Fruit fly (Drosophila melanogaster) whole organism, embryonic: ENCODE measurements around the gene sNPF-R.
A peak's percentile ranks its signal among the peaks of the same experiment; 100 is the strongest.

Experiments
- B-H2 ChIP-seq: fragments of 200-800 bp; sonication (Bioruptor generic); optimal IDR thresholded peaks from 2 replicates; lab custom pipeline; 2018; ENCODE audit warnings: missing biosample characterization, mild to moderate bottlenecking, missing genetic modification characterization
- CG10543 ChIP-seq: fragments of 200-800 bp; sonication (Bioruptor generic); optimal IDR thresholded peaks from 3 replicates; lab custom pipeline; 2017; ENCODE audit warnings: missing biosample characterization, mild to moderate bottlenecking, missing genetic modification characterization, moderate library complexity
- CG10959 ChIP-seq: fragments of 200-800 bp; sonication (Bioruptor generic); IDR thresholded peaks from 2 replicates; pipeline ENCODE4 v1.3.6; 2022; ENCODE audit warnings: missing biosample characterization, missing genetic modification characterization
- CG11456 ChIP-seq: fragments of 200-800 bp; sonication (Bioruptor generic); IDR thresholded peaks from 3 replicates; pipeline ENCODE4 v1.3.6; 2022; ENCODE audit warnings: missing biosample characterization, missing genetic modification characterization
- CG11504 ChIP-seq: fragments of 200-800 bp; sonication (Bioruptor generic); optimal IDR thresholded peaks from 3 replicates; lab custom pipeline; 2019; ENCODE audit warnings: missing biosample characterization, mild to moderate bottlenecking, missing genetic modification characterization, moderate library complexity
- CG12659 ChIP-seq: fragments of 200-800 bp; sonication (Bioruptor generic); optimal IDR thresholded peaks from 3 replicates; lab custom pipeline; 2017; ENCODE audit warnings: mild to moderate bottlenecking, missing biosample characterization, missing genetic modification reagents, missing genetic modification characterization
- CG13287 ChIP-seq: fragments of 200-800 bp; sonication (Bioruptor generic); IDR thresholded peaks from 2 replicates; pipeline ENCODE4 v1.3.6; 2022; ENCODE audit warnings: missing biosample characterization, missing genetic modification characterization; ENCODE audit not compliant: partially characterized antibody
- CG14710 ChIP-seq: fragments of 200-800 bp; sonication (Bioruptor generic); optimal IDR thresholded peaks from 3 replicates; lab custom pipeline; 2019; ENCODE audit warnings: missing biosample characterization, mild to moderate bottlenecking, missing genetic modification characterization, moderate library complexity
- CG17568 ChIP-seq: fragments of 200-800 bp; sonication (Bioruptor generic); optimal IDR thresholded peaks from 2 replicates; lab custom pipeline; 2018; ENCODE audit warnings: missing biosample characterization, mild to moderate bottlenecking, missing genetic modification characterization, moderate library complexity
- CG17802 ChIP-seq: fragments of 200-800 bp; sonication (Bioruptor generic); optimal IDR thresholded peaks from 2 replicates; lab custom pipeline; 2018; ENCODE audit warnings: missing biosample characterization, mild to moderate bottlenecking, missing genetic modification characterization, moderate library complexity
- CG18599 ChIP-seq: fragments of 200-800 bp; sonication (Bioruptor generic); optimal IDR thresholded peaks from 3 replicates; lab custom pipeline; 2017; ENCODE audit warnings: missing biosample characterization, missing genetic modification characterization, mild to moderate bottlenecking, moderate library complexity, missing genetic modification reagents
- CG3281 ChIP-seq: fragments of 200-800 bp; sonication (Bioruptor generic); optimal IDR thresholded peaks from 3 replicates; lab custom pipeline; 2017; ENCODE audit warnings: missing biosample characterization, mild to moderate bottlenecking, missing genetic modification characterization
- CG4328 ChIP-seq: fragments of 200-800 bp; sonication (Bioruptor generic); optimal IDR thresholded peaks from 3 replicates; lab custom pipeline; 2017; ENCODE audit warnings: missing biosample characterization, missing genetic modification reagents, missing genetic modification characterization
- CG4424 ChIP-seq: fragments of 200-800 bp; sonication (Bioruptor generic); optimal IDR thresholded peaks from 3 replicates; lab custom pipeline; 2016; ENCODE audit warnings: missing biosample characterization, missing genetic modification characterization
- CG6791 ChIP-seq: fragments of 200-800 bp; sonication (Bioruptor generic); IDR thresholded peaks from 3 replicates; pipeline ENCODE4 v1.3.6; 2022; ENCODE audit warnings: missing biosample characterization, missing genetic modification characterization; ENCODE audit not compliant: partially characterized antibody
- CG7963 ChIP-seq: fragments of 200-800 bp; sonication (Bioruptor generic); IDR thresholded peaks from 3 replicates; pipeline ENCODE4 v1.3.6; 2022; ENCODE audit warnings: missing biosample characterization, missing genetic modification characterization; ENCODE audit not compliant: partially characterized antibody
- CG8765 ChIP-seq: fragments of 200-800 bp; sonication (Bioruptor generic); IDR thresholded peaks from 2 replicates; pipeline ENCODE4 v1.3.6; 2022; ENCODE audit warnings: missing biosample characterization, missing genetic modification characterization
- CG9876 ChIP-seq: fragments of 200-800 bp; sonication (Bioruptor generic); optimal IDR thresholded peaks from 2 replicates; lab custom pipeline; 2016; ENCODE audit warnings: missing biosample characterization, missing genetic modification characterization
- CTCF ChIP-seq: fragments of 200-800 bp; sonication (Bioruptor generic); optimal IDR thresholded peaks from 2 replicates; lab custom pipeline; 2017; ENCODE audit warnings: missing biosample characterization, mild to moderate bottlenecking, missing genetic modification characterization, moderate library complexity
- Dek ChIP-seq: fragments of 200-800 bp; sonication (Bioruptor generic); optimal IDR thresholded peaks from 3 replicates; lab custom pipeline; 2019; ENCODE audit warnings: missing biosample characterization, mild to moderate bottlenecking, missing genetic modification characterization, moderate library complexity
- Doc3 ChIP-seq: fragments of 200-800 bp; sonication (Bioruptor generic); IDR thresholded peaks from 3 replicates; pipeline ENCODE4 v1.3.6; 2022; ENCODE audit warnings: missing biosample characterization, missing genetic modification characterization; ENCODE audit not compliant: partially characterized antibody
- ERR ChIP-seq: fragments of 200-800 bp; sonication (Bioruptor generic); optimal IDR thresholded peaks from 2 replicates; lab custom pipeline; 2016; ENCODE audit warnings: missing biosample characterization, missing genetic modification characterization
- Ets65A ChIP-seq: fragments of 200-800 bp; sonication (Bioruptor generic); peaks from one replicate; lab custom pipeline; 2016; ENCODE audit warnings: missing biosample characterization, missing genetic modification characterization
- Fer2 ChIP-seq: fragments of 200-800 bp; sonication (Bioruptor generic); optimal IDR thresholded peaks from 2 replicates; lab custom pipeline; 2018; ENCODE audit warnings: missing biosample characterization, mild to moderate bottlenecking, missing genetic modification characterization, moderate library complexity
- HmgZ ChIP-seq: fragments of 200-800 bp; sonication (Bioruptor generic); optimal IDR thresholded peaks from 2 replicates; lab custom pipeline; 2018; ENCODE audit warnings: missing biosample characterization, mild to moderate bottlenecking, missing genetic modification characterization
- MESR4 ChIP-seq: fragments of 200-800 bp; sonication (Bioruptor generic); optimal IDR thresholded peaks from 2 replicates; lab custom pipeline; 2018; ENCODE audit warnings: missing biosample characterization, mild to moderate bottlenecking, missing genetic modification characterization, moderate library complexity
- MTF-1 ChIP-seq: fragments of 200-800 bp; sonication (Bioruptor generic); optimal IDR thresholded peaks from 2 replicates; lab custom pipeline; 2018; ENCODE audit warnings: missing biosample characterization, mild to moderate bottlenecking, missing genetic modification characterization, borderline replicate concordance
- Meics ChIP-seq: fragments of 200-800 bp; sonication (Bioruptor generic); optimal IDR thresholded peaks from 2 replicates; lab custom pipeline; 2017; ENCODE audit warnings: missing biosample characterization, mild to moderate bottlenecking, missing genetic modification characterization
- NC2α ChIP-seq: fragments of 200-800 bp; sonication (Bioruptor generic); optimal IDR thresholded peaks from 2 replicates; lab custom pipeline; 2016; ENCODE audit warnings: missing biosample characterization, missing genetic modification characterization
- Nf-YB ChIP-seq: fragments of 200-800 bp; sonication (Bioruptor generic); optimal IDR thresholded peaks from 3 replicates; lab custom pipeline; 2019; ENCODE audit warnings: missing biosample characterization, mild to moderate bottlenecking, missing genetic modification characterization, moderate library complexity
- NfI ChIP-seq: fragments of 200-800 bp; sonication (Bioruptor generic); optimal IDR thresholded peaks from 3 replicates; lab custom pipeline; 2018; ENCODE audit warnings: missing biosample characterization, mild to moderate bottlenecking, missing genetic modification characterization, moderate library complexity
- Scr ChIP-seq: fragments of 200-800 bp; sonication (Bioruptor generic); IDR thresholded peaks from 2 replicates; pipeline ENCODE4 v1.3.6; 2022; ENCODE audit warnings: missing biosample characterization, missing genetic modification characterization; ENCODE audit not compliant: partially characterized antibody
- Sry-δ ChIP-seq: fragments of 200-800 bp; sonication (Bioruptor generic); optimal IDR thresholded peaks from 2 replicates; lab custom pipeline; 2016; ENCODE audit warnings: missing biosample characterization, missing genetic modification characterization
- abd-A ChIP-seq: fragments of 200-800 bp; sonication (Bioruptor generic); optimal IDR thresholded peaks from 3 replicates; lab custom pipeline; 2019; ENCODE audit warnings: missing biosample characterization, mild to moderate bottlenecking, missing genetic modification characterization, moderate library complexity
- amos ChIP-seq: fragments of 200-800 bp; sonication (Bioruptor generic); IDR thresholded peaks from 2 replicates; pipeline ENCODE4 v1.3.6; 2022; ENCODE audit warnings: missing biosample characterization, missing genetic modification characterization; ENCODE audit not compliant: partially characterized antibody
- bcd ChIP-seq: fragments of 200-800 bp; sonication (Bioruptor generic); optimal IDR thresholded peaks from 2 replicates; lab custom pipeline; 2017; ENCODE audit warnings: missing biosample characterization, mild to moderate bottlenecking, missing genetic modification characterization
- chif ChIP-seq, 2 experiments: fragments of 200-800 bp; sonication (Bioruptor generic); optimal IDR thresholded peaks; 3 replicates each; lab custom pipeline; 2016; ENCODE audit warnings: missing biosample characterization in 2 of 2, missing genetic modification characterization in 2 of 2
- en ChIP-seq: fragments of 200-800 bp; sonication (Bioruptor generic); optimal IDR thresholded peaks from 2 replicates; lab custom pipeline; 2016; ENCODE audit warnings: missing biosample characterization, missing genetic modification characterization
- eyg ChIP-seq: fragments of 200-800 bp; sonication (Bioruptor generic); optimal IDR thresholded peaks from 3 replicates; lab custom pipeline; 2016; ENCODE audit warnings: missing biosample characterization, missing genetic modification characterization
- gfzf ChIP-seq: fragments of 200-800 bp; sonication (Bioruptor generic); optimal IDR thresholded peaks from 2 replicates; lab custom pipeline; 2016; ENCODE audit warnings: missing biosample characterization, mild to moderate bottlenecking, missing genetic modification characterization, moderate library complexity
- ham ChIP-seq: fragments of 200-800 bp; sonication (Bioruptor generic); IDR thresholded peaks from 2 replicates; pipeline ENCODE4 v1.3.6; 2022; ENCODE audit warnings: missing biosample characterization, missing genetic modification characterization
- run ChIP-seq: fragments of 200-800 bp; sonication (Bioruptor generic); optimal IDR thresholded peaks from 3 replicates; lab custom pipeline; 2018; ENCODE audit warnings: missing biosample characterization, mild to moderate bottlenecking, missing genetic modification characterization
- sd ChIP-seq: fragments of 200-800 bp; sonication (Bioruptor generic); optimal IDR thresholded peaks from 3 replicates; lab custom pipeline; 2018; ENCODE audit warnings: missing biosample characterization, mild to moderate bottlenecking, missing genetic modification characterization, moderate library complexity
- sens ChIP-seq: fragments of 200-800 bp; sonication (Bioruptor generic); peaks from one replicate; lab custom pipeline; 2016; ENCODE audit warnings: missing biosample characterization, missing genetic modification characterization
- sug ChIP-seq: fragments of 200-800 bp; optimal IDR thresholded peaks from 2 replicates; lab custom pipeline; 2019; ENCODE audit warnings: missing biosample characterization, mild to moderate bottlenecking, missing genetic modification characterization, moderate library complexity
- tap ChIP-seq: fragments of 200-800 bp; optimal IDR thresholded peaks from 3 replicates; lab custom pipeline; 2019; ENCODE audit warnings: missing biosample characterization, mild to moderate bottlenecking, missing genetic modification characterization, moderate library complexity
- tin ChIP-seq: fragments of 200-800 bp; sonication (Bioruptor generic); optimal IDR thresholded peaks from 3 replicates; lab custom pipeline; 2016; ENCODE audit warnings: missing biosample characterization, missing genetic modification characterization
- ttk ChIP-seq: fragments of 200-800 bp; sonication (Bioruptor generic); IDR thresholded peaks from 2 replicates; pipeline ENCODE4 v2.1.2; 2022; ENCODE audit warnings: missing biosample characterization, missing genetic modification characterization

Gene sNPF-R

dm6 chr3L:20097312-20097711 lies 8.5 kb upstream of the sNPF-R start (continued):
- TF ChIP-seq amos (GFP tag; lab: Robert Waterston, UW) (peak; percentile 81), gfzf (GFP tag; lab: Kevin White, UChicago) (no peak), CG6791 (GFP tag; lab: Robert Waterston, UW) (peak; percentile 21; the same call in 1 of the 3 replicates), ERR (GFP tag; lab: Kevin White, UChicago) (no peak), MTF-1 (no peak), CG3281 (GFP tag; lab: Kevin White, UChicago) (no peak), bcd (GFP tag; lab: Kevin White, UChicago) (peak; percentile 16), B-H2 (no peak), Doc3 (GFP tag; lab: Robert Waterston, UW) (no peak), CG9876 (GFP tag; lab: Kevin White, UChicago) (peak; percentile 38), ttk (no peak), eyg (GFP tag; lab: Kevin White, UChicago) (no peak), Scr (GFP tag; lab: Robert Waterston, UW) (no peak), CTCF (GFP tag; lab: Kevin White, UChicago) (peak; percentile 94), sug (tag; lab: Kevin White, UChicago) (peak; percentile 21), run (no peak), Nf-YB (GFP tag; lab: Kevin White, UChicago) (no peak), tap (tag; lab: Kevin White, UChicago) (no peak), chif (GFP tag; optimal IDR thresholded peaks at IDR 0.05; lab: Kevin White, UChicago) (peak in 1 of 2 experiments; percentile 23), CG13287 (GFP tag; lab: Robert Waterston, UW) (peak; percentile 34; the same call in 1 of the 2 replicates), sd (tag; lab: Kevin White, UChicago) (no peak), abd-A (peak; percentile 57), CG4328 (GFP tag; lab: Kevin White, UChicago) (no peak)
- TF ChIP-seq, all 482 proteins: peak for 53

- TF ChIP-seq CG11504 (no peak), NC2α (GFP tag; lab: Kevin White, UChicago) (no peak), amos (GFP tag; lab: Robert Waterston, UW) (no peak), abd-A (no peak), Ets65A (GFP tag; lab: Kevin White, UChicago) (peak; percentile 91), en (GFP tag; lab: Kevin White, UChicago) (no peak)
- TF ChIP-seq, all 482 proteins: peak for 1
These were observed 3.8 kb downstream of the sNPF-R start for dm6 chr3L:20085035-20085434.

dm6 chr3L:20062546-20062945 lies 26.3 kb downstream of the sNPF-R start:
- TF ChIP-seq bcd (GFP tag; lab: Kevin White, UChicago) (no peak), CG14710 (tag; lab: Kevin White, UChicago) (no peak), NfI (no peak), CG4424 (GFP tag; lab: Kevin White, UChicago) (no peak), CG6791 (GFP tag; lab: Robert Waterston, UW) (no peak), sens (GFP tag; lab: Kevin White, UChicago) (peak; percentile 57), CG17568 (GFP tag; lab: Kevin White, UChicago) (no peak), CG11456 (GFP tag; lab: Robert Waterston, UW) (no peak), CG18599 (GFP tag; lab: Kevin White, UChicago) (peak; percentile 76), Sry-δ (GFP tag; lab: Kevin White, UChicago) (no peak), CG10543 (no peak), ham (GFP tag; lab: Robert Waterston, UW) (no peak), CG8765 (GFP tag; lab: Robert Waterston, UW) (no peak), Fer2 (tag; lab: Kevin White, UChicago) (no peak), HmgZ (tag; lab: Kevin White, UChicago) (no peak), CG7963 (no peak), tin (GFP tag; lab: Kevin White, UChicago) (no peak), MESR4 (GFP tag; lab: Kevin White, UChicago) (no peak), Dek (tag; lab: Kevin White, UChicago) (no peak), CG17802 (tag; lab: Kevin White, UChicago) (no peak), Meics (GFP tag; lab: Kevin White, UChicago) (peak; percentile 29), CG10959 (GFP tag; lab: Robert Waterston, UW) (no peak), CG12659 (peak; percentile 2)
